Fruit fly (Drosophila melanogaster) whole organism, embryonic: ENCODE results near the gene CG14966.

Experiments used
- B-H2 ChIP-seq: fragments of 200-800 bp; sonication (Bioruptor generic); optimal IDR thresholded peaks from 2 replicates; lab custom pipeline; 2018; ENCODE audit warnings: missing biosample characterization, mild to moderate bottlenecking, missing genetic modification characterization
- BEAF-32 ChIP-seq: fragments of 200-800 bp; sonication (Bioruptor generic); optimal IDR thresholded peaks from 3 replicates; lab custom pipeline; 2017; ENCODE audit warnings: missing biosample characterization, missing genetic modification characterization, mild to moderate bottlenecking, moderate library complexity, missing genetic modification reagents
- CG11398 ChIP-seq: fragments of 200-800 bp; sonication (Bioruptor generic); optimal IDR thresholded peaks from 2 replicates; lab custom pipeline; 2016; ENCODE audit warnings: missing biosample characterization, missing genetic modification characterization
- CG11456 ChIP-seq: fragments of 200-800 bp; sonication (Bioruptor generic); IDR thresholded peaks from 3 replicates; pipeline ENCODE4 v1.3.6; 2022; ENCODE audit warnings: missing biosample characterization, missing genetic modification characterization
- CG12219 ChIP-seq: fragments of 200-800 bp; sonication (Bioruptor generic); optimal IDR thresholded peaks from 3 replicates; lab custom pipeline; 2018; ENCODE audit warnings: missing biosample characterization, mild to moderate bottlenecking, missing genetic modification characterization
- CG15601 ChIP-seq: fragments of 200-800 bp; sonication (Bioruptor generic); optimal IDR thresholded peaks from 3 replicates; lab custom pipeline; 2019; ENCODE audit warnings: missing biosample characterization, mild to moderate bottlenecking, missing genetic modification characterization, moderate library complexity
- CG17359 ChIP-seq: fragments of 200-800 bp; sonication (Bioruptor generic); optimal IDR thresholded peaks from 3 replicates; lab custom pipeline; 2018; ENCODE audit warnings: missing biosample characterization, mild to moderate bottlenecking, missing genetic modification characterization, moderate library complexity
- CG2875 ChIP-seq: fragments of 200-800 bp; sonication (Bioruptor generic); optimal IDR thresholded peaks from 2 replicates; lab custom pipeline; 2017; ENCODE audit warnings: missing biosample characterization, mild to moderate bottlenecking, missing genetic modification characterization, missing genetic modification reagents
- CG30020 ChIP-seq: fragments of 200-800 bp; optimal IDR thresholded peaks from 2 replicates; lab custom pipeline; 2019; ENCODE audit warnings: missing biosample characterization, mild to moderate bottlenecking, missing genetic modification characterization, moderate library complexity
- CG32772 ChIP-seq: fragments of 200-800 bp; sonication (Bioruptor generic); IDR thresholded peaks from 2 replicates; pipeline ENCODE4 v1.3.6; 2022; ENCODE audit warnings: missing biosample characterization, missing genetic modification characterization
- CG33557 ChIP-seq: fragments of 200-800 bp; sonication (Bioruptor generic); optimal IDR thresholded peaks from 2 replicates; lab custom pipeline; 2019; ENCODE audit warnings: missing biosample characterization, mild to moderate bottlenecking, missing genetic modification characterization, moderate library complexity
- CG34422 ChIP-seq: fragments of 200-800 bp; sonication (Bioruptor generic); IDR thresholded peaks from 3 replicates; pipeline ENCODE4 v1.3.6; 2022; ENCODE audit warnings: missing biosample characterization, missing genetic modification characterization
- CG4854 ChIP-seq: fragments of 200-800 bp; sonication (Bioruptor generic); optimal IDR thresholded peaks from 2 replicates; lab custom pipeline; 2016; ENCODE audit warnings: missing biosample characterization, missing genetic modification characterization, inconsistent platforms
- CG5953 ChIP-seq: fragments of 200-800 bp; sonication (Bioruptor generic); IDR thresholded peaks from 2 replicates; pipeline ENCODE4 v1.3.6; 2022; ENCODE audit warnings: missing biosample characterization, missing genetic modification characterization
- Dll ChIP-seq: fragments of 200-800 bp; sonication (Bioruptor generic); IDR thresholded peaks from 4 replicates; pipeline ENCODE4 v1.3.6; 2022; ENCODE audit warnings: missing biosample characterization, missing genetic modification characterization; ENCODE audit not compliant: partially characterized antibody
- Doc3 ChIP-seq: fragments of 200-800 bp; sonication (Bioruptor generic); IDR thresholded peaks from 3 replicates; pipeline ENCODE4 v1.3.6; 2022; ENCODE audit warnings: missing biosample characterization, missing genetic modification characterization; ENCODE audit not compliant: partially characterized antibody
- NK7.1 ChIP-seq: fragments of 200-800 bp; sonication (Bioruptor generic); optimal IDR thresholded peaks from 3 replicates; lab custom pipeline; 2016; ENCODE audit warnings: missing biosample characterization, missing genetic modification characterization
- Ptx1 ChIP-seq: fragments of 200-800 bp; sonication (Bioruptor generic); IDR thresholded peaks from 2 replicates; pipeline ENCODE4 v1.3.6; 2022; ENCODE audit warnings: missing biosample characterization, missing genetic modification characterization
- Spps ChIP-seq: fragments of 200-800 bp; sonication (Bioruptor generic); optimal IDR thresholded peaks from 2 replicates; lab custom pipeline; 2018; ENCODE audit warnings: missing biosample characterization, mild to moderate bottlenecking, missing genetic modification characterization
- Vsx1 ChIP-seq: fragments of 200-800 bp; sonication (Bioruptor generic); optimal IDR thresholded peaks from 2 replicates; lab custom pipeline; 2017; ENCODE audit warnings: missing biosample characterization, mild to moderate bottlenecking, missing genetic modification characterization, missing genetic modification reagents
- bab2 ChIP-seq: fragments of 200-800 bp; sonication (Bioruptor generic); optimal IDR thresholded peaks from 2 replicates; lab custom pipeline; 2016; ENCODE audit warnings: missing biosample characterization, missing genetic modification characterization
- cato ChIP-seq: fragments of 200-800 bp; sonication (Bioruptor generic); optimal IDR thresholded peaks from 2 replicates; lab custom pipeline; 2016; ENCODE audit warnings: missing biosample characterization, missing genetic modification characterization, borderline replicate concordance
- chinmo ChIP-seq: fragments of 200-800 bp; sonication (Bioruptor generic); IDR thresholded peaks from 4 replicates; pipeline ENCODE4 v1.3.6; 2022; ENCODE audit warnings: missing biosample characterization, missing genetic modification characterization; ENCODE audit not compliant: partially characterized antibody
- chn ChIP-seq: fragments of 200-800 bp; sonication (Bioruptor generic); optimal IDR thresholded peaks from 2 replicates; lab custom pipeline; 2016; ENCODE audit warnings: missing biosample characterization, missing genetic modification characterization
- ci ChIP-seq: fragments of 200-800 bp; sonication (Bioruptor generic); IDR thresholded peaks from 3 replicates; pipeline ENCODE4 v1.3.6; 2022; ENCODE audit warnings: missing biosample characterization, missing genetic modification characterization
- crp ChIP-seq, 2 experiments: fragments of 200-800 bp; sonication (Bioruptor generic); optimal IDR thresholded peaks; 2 replicates in 1 of 2; 3 replicates in 1 of 2; lab custom pipeline; 2017; ENCODE audit warnings: missing biosample characterization in 2 of 2, missing genetic modification characterization in 2 of 2, mild to moderate bottlenecking in 1 of 2, moderate library complexity in 1 of 2
- dm ChIP-seq: fragments of 200-800 bp; sonication (Bioruptor generic); optimal IDR thresholded peaks from 3 replicates; lab custom pipeline; 2016; ENCODE audit warnings: missing biosample characterization, missing genetic modification characterization
- emc ChIP-seq: fragments of 200-800 bp; sonication (Bioruptor generic); optimal IDR thresholded peaks from 2 replicates; lab custom pipeline; 2016; ENCODE audit warnings: missing biosample characterization, missing genetic modification characterization
- ems ChIP-seq: fragments of 200-800 bp; sonication (Bioruptor generic); optimal IDR thresholded peaks from 3 replicates; lab custom pipeline; 2016; ENCODE audit warnings: missing biosample characterization, missing genetic modification characterization
- fd96Cb ChIP-seq: fragments of 200-800 bp; sonication (Bioruptor generic); optimal IDR thresholded peaks from 2 replicates; lab custom pipeline; 2018; ENCODE audit warnings: missing biosample characterization, mild to moderate bottlenecking, missing genetic modification characterization, moderate library complexity
- ftz-f1 ChIP-seq: fragments of 200-800 bp; sonication (Bioruptor generic); optimal IDR thresholded peaks from 2 replicates; lab custom pipeline; 2016; ENCODE audit warnings: missing biosample characterization, missing genetic modification characterization
- h ChIP-seq: fragments of >200 bp; optimal IDR thresholded peaks from 2 replicates; lab custom pipeline; 2017
- ham ChIP-seq: fragments of 200-800 bp; sonication (Bioruptor generic); IDR thresholded peaks from 2 replicates; pipeline ENCODE4 v1.3.6; 2022; ENCODE audit warnings: missing biosample characterization, missing genetic modification characterization
- hbn ChIP-seq: fragments of 200-800 bp; sonication (Bioruptor generic); IDR thresholded peaks from 2 replicates; pipeline ENCODE4 v1.3.6; 2022; ENCODE audit warnings: missing biosample characterization, missing genetic modification characterization; ENCODE audit not compliant: partially characterized antibody
- ind ChIP-seq: fragments of 200-800 bp; sonication (Bioruptor generic); optimal IDR thresholded peaks from 3 replicates; lab custom pipeline; 2016; ENCODE audit warnings: missing biosample characterization, missing genetic modification characterization
- jumu ChIP-seq: fragments of 200-800 bp; sonication (Bioruptor generic); optimal IDR thresholded peaks from 3 replicates; lab custom pipeline; 2016; ENCODE audit warnings: missing biosample characterization, missing genetic modification characterization
- kah ChIP-seq: fragments of 200-800 bp; sonication (Bioruptor generic); optimal IDR thresholded peaks from 2 replicates; lab custom pipeline; 2018; ENCODE audit warnings: missing biosample characterization, mild to moderate bottlenecking, missing genetic modification characterization
- lola ChIP-seq, 3 experiments: fragments of >200 bp in 2 of 3; fragments of 200-800 bp in 1 of 3; sonication (Bioruptor generic) in 1 of 3; optimal IDR thresholded peaks; 2 replicates each; lab custom pipeline; 2017 to 2019; ENCODE audit warnings: missing biosample characterization in 3 of 3, missing genetic modification characterization in 3 of 3, mild to moderate bottlenecking in 1 of 3, moderate library complexity in 1 of 3
- lov ChIP-seq, 2 experiments: fragments of 200-800 bp in 1 of 2; fragments of >200 bp in 1 of 2; sonication (Bioruptor generic) in 1 of 2; IDR thresholded peaks in 1 of 2; optimal IDR thresholded peaks in 1 of 2; 2 replicates in 1 of 2; 3 replicates in 1 of 2; pipeline versions ENCODE4 v1.3.6 to Lab custom; 2017 to 2022; ENCODE audit warnings: missing biosample characterization in 1 of 2, missing genetic modification characterization in 1 of 2
- maf-S ChIP-seq: fragments of 200-800 bp; sonication (Bioruptor generic); optimal IDR thresholded peaks from 2 replicates; lab custom pipeline; 2016; ENCODE audit warnings: missing biosample characterization, missing genetic modification characterization
- odd ChIP-seq: fragments of 200-800 bp; sonication (Bioruptor generic); optimal IDR thresholded peaks from 2 replicates; lab custom pipeline; 2017; ENCODE audit warnings: missing biosample characterization, mild to moderate bottlenecking, missing genetic modification characterization
- pzg ChIP-seq: fragments of 200-800 bp; sonication (Bioruptor generic); optimal IDR thresholded peaks from 3 replicates; lab custom pipeline; 2018; ENCODE audit warnings: missing biosample characterization, mild to moderate bottlenecking, missing genetic modification characterization, moderate library complexity
- ro ChIP-seq: fragments of 200-800 bp; sonication (Bioruptor generic); IDR thresholded peaks from 2 replicates; pipeline ENCODE4 v1.3.6; 2022; ENCODE audit warnings: missing biosample characterization, missing genetic modification characterization
- run ChIP-seq: fragments of 200-800 bp; sonication (Bioruptor generic); optimal IDR thresholded peaks from 3 replicates; lab custom pipeline; 2018; ENCODE audit warnings: missing biosample characterization, mild to moderate bottlenecking, missing genetic modification characterization
- sna ChIP-seq: fragments of 200-800 bp; sonication (Bioruptor generic); IDR thresholded peaks from 2 replicates; pipeline ENCODE4 v1.3.6; 2022; ENCODE audit warnings: missing biosample characterization, missing genetic modification characterization; ENCODE audit not compliant: partially characterized antibody
- so ChIP-seq: fragments of 200-800 bp; sonication (Bioruptor generic); IDR thresholded peaks from 3 replicates; pipeline ENCODE4 v1.3.6; 2022; ENCODE audit warnings: missing biosample characterization, missing genetic modification characterization
- stwl ChIP-seq: fragments of 200-800 bp; sonication (Bioruptor generic); optimal IDR thresholded peaks from 3 replicates; lab custom pipeline; 2018; ENCODE audit warnings: missing biosample characterization, mild to moderate bottlenecking, missing genetic modification characterization, moderate library complexity
- tx ChIP-seq: fragments of 200-800 bp; sonication (Bioruptor generic); optimal IDR thresholded peaks from 2 replicates; lab custom pipeline; 2016; ENCODE audit warnings: missing biosample characterization, missing genetic modification characterization
- wor ChIP-seq: fragments of 200-800 bp; sonication (Bioruptor generic); IDR thresholded peaks from 2 replicates; pipeline ENCODE4 v1.3.6; 2022; ENCODE audit warnings: missing biosample characterization, missing genetic modification characterization
- zen2 ChIP-seq: fragments of 200-800 bp; sonication (Bioruptor generic); IDR thresholded peaks from 3 replicates; pipeline ENCODE4 v1.3.6; 2022; ENCODE audit warnings: missing biosample characterization, missing genetic modification characterization; ENCODE audit not compliant: partially characterized antibody

Gene CG14966

DNA sequence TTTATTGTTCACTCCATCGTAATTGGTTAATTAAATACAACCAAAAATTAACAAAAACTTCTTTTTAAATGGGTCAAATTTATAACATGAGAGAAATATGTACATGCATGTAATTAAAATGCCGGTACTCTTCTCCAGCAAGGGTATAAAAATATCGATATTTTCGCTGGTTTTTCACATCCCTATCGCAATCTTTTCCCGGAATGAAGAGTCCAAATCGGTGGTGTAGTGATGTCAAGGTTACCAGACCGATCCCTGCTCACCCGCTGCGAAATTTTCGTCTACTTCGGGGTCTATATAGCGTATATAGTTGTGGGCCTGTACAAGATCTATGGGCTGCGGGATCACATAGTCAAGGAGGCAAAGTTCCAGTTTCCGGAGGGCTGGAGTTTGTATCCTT is 35.5 kb downstream of the CG14966 start, which contains the start of gene rasp (continued):
- TF ChIP-seq Dll (GFP tag; lab: Robert Waterston, UW) (peak; percentile 65; the same call in 3 of the 4 replicates), pzg (GFP tag; lab: Kevin White, UChicago) (peak; percentile 27), CG4854 (GFP tag; lab: Kevin White, UChicago) (no peak), CG11398 (no peak), BEAF-32 (peak; percentile 63), CG32772 (GFP tag; lab: Robert Waterston, UW) (no peak), CG2875 (GFP tag; lab: Kevin White, UChicago) (no peak), so (no peak), CG34422 (GFP tag; lab: Robert Waterston, UW) (no peak), CG5953 (no peak), jumu (GFP tag; lab: Kevin White, UChicago) (no peak), ro (GFP tag; lab: Robert Waterston, UW) (no peak), Spps (tag; lab: Kevin White, UChicago) (no peak), Doc3 (GFP tag; lab: Robert Waterston, UW) (0 out of 3 replicates have a peak, but pooled peaks have one; percentile 38), dm (GFP tag; lab: Kevin White, UChicago) (no peak), Ptx1 (no peak), odd (GFP tag; lab: Kevin White, UChicago) (no peak), crp (GFP tag; optimal IDR thresholded peaks at IDR 0.05; lab: Kevin White, UChicago) (no peak), sna (GFP tag; lab: Robert Waterston, UW) (0 out of 2 replicates have a peak, but pooled peaks have one; percentile 29), ems (GFP tag; lab: Kevin White, UChicago) (no peak), B-H2 (no peak), chn (GFP tag; lab: Kevin White, UChicago) (no peak), maf-S (no peak), CG17359 (no peak), stwl (peak; percentile 33), kah (GFP tag; lab: Kevin White, UChicago) (no peak), Vsx1 (GFP tag; lab: Kevin White, UChicago) (no peak), CG11456 (no peak), ind (GFP tag; lab: Kevin White, UChicago) (no peak), CG30020 (tag; lab: Kevin White, UChicago) (no peak), CG33557 (GFP tag; lab: Kevin White, UChicago) (no peak), cato (GFP tag; lab: Kevin White, UChicago) (no peak), fd96Cb (tag; lab: Kevin White, UChicago) (no peak), ham (GFP tag; lab: Robert Waterston, UW) (no peak), lov (optimal IDR thresholded peaks at IDR 0.05; lab: Kevin White, UChicago) (no peak), lov (GFP tag; IDR thresholded peaks at IDR 0.05; lab: Robert Waterston, UW) (no peak), emc (GFP tag; lab: Kevin White, UChicago) (no peak), zen2 (GFP tag; lab: Robert Waterston, UW) (no peak), tx (no peak), CG15601 (tag; lab: Kevin White, UChicago) (no peak), run (tag; lab: Kevin White, UChicago) (no peak), bab2 (GFP tag; lab: Kevin White, UChicago) (no peak), CG12219 (GFP tag; lab: Kevin White, UChicago) (no peak), hbn (GFP tag; lab: Robert Waterston, UW) (peak; percentile 55), ftz-f1 (GFP tag; lab: Kevin White, UChicago) (peak; percentile 41), NK7.1 (GFP tag; lab: Kevin White, UChicago) (no peak), ci (GFP tag; lab: Robert Waterston, UW) (no peak), h (lab: Kevin White, UChicago) (no peak), lola (GFP tag; optimal IDR thresholded peaks at IDR 0.05; lab: Kevin White, UChicago) (no peak), chinmo (GFP tag; lab: Robert Waterston, UW) (no peak), wor (GFP tag; lab: Robert Waterston, UW) (no peak)
